Worm (Caenorhabditis elegans): ENCODE data around the gene rbc-1.

DNA sequence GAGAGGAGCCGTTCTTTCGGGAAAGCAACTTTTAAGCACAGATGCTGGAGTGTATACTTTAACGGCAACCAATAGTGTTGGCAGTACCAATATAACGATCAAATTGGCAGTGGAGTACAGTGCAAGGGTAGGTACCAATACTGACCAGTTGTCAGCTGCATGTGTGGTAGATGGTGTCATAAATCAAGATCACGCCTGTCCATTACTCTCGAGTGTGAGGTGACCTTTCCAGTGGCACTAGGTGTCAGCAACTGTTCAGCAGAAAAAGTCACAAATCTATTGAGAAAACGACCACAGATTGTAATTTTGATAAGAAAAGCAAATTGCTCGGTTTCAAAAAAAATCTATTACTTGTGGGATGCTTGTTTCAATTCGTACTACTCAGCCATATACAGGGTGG is 48.3 kb downstream of the rbc-1 start:
- TF ChIP-seq ztf-29 (GFP tag; IDR thresholded peaks at IDR 0.05) = no peak
- TF ChIP-seq ztf-23 (GFP tag; IDR thresholded peaks at IDR 0.05) = no peak

All from whole organism, midembryonic.